Worm (Caenorhabditis elegans) whole organism, early embryonic: ENCODE measurements around the gene frpr-2.

ENCODE experiments used
- F13C5.2 ChIP-seq: sonication (generic microtip); optimal IDR thresholded peaks from 2 replicates; lab custom pipeline; 2017; ENCODE audit warnings: mild to moderate bottlenecking, missing genetic modification characterization, inconsistent platforms, missing compliant biosample characterization
- aly-1 ChIP-seq: sonication (generic microtip); optimal IDR thresholded peaks from 2 replicates; lab custom pipeline; 2016; ENCODE audit warnings: missing genetic modification characterization, missing compliant biosample characterization
- ama-1 ChIP-seq: fragments of 150-350 bp; optimal IDR thresholded peaks from 2 replicates; lab custom pipeline; 2014
- ceh-13 ChIP-seq: fragments of 200-800 bp; sonication (Bioruptor generic); optimal IDR thresholded peaks from 2 replicates; lab custom pipeline; 2018; ENCODE audit warnings: mild to moderate bottlenecking, missing genetic modification characterization, missing compliant biosample characterization
- ceh-36 ChIP-seq: sonication (generic microtip); optimal IDR thresholded peaks from 2 replicates; lab custom pipeline; 2016; ENCODE audit warnings: missing genetic modification characterization, inconsistent platforms, missing compliant biosample characterization
- ets-7 ChIP-seq: sonication (generic microtip); optimal IDR thresholded peaks from 2 replicates; lab custom pipeline; 2016; ENCODE audit warnings: missing genotype, missing genetic modification characterization, missing compliant biosample characterization
- hmbx-1 ChIP-seq: sonication (generic microtip); optimal IDR thresholded peaks from 2 replicates; lab custom pipeline; 2016; ENCODE audit warnings: mild to moderate bottlenecking, missing genetic modification characterization, missing compliant biosample characterization
- hmg-4 ChIP-seq: fragments of 200-800 bp; sonication (Bioruptor generic); optimal IDR thresholded peaks from 2 replicates; lab custom pipeline; 2018; ENCODE audit warnings: mild to moderate bottlenecking, missing genetic modification characterization, missing compliant biosample characterization
- scrt-1 ChIP-seq: fragments of 200-800 bp; sonication (Bioruptor generic); IDR thresholded peaks from 2 replicates; pipeline ENCODE4 v1.3.6; 2022; ENCODE audit warnings: missing genetic modification characterization, missing compliant biosample characterization
- sea-1 ChIP-seq: fragments of 200-800 bp; sonication (Bioruptor generic); conservative IDR thresholded peaks from 2 replicates; pipeline ENCODE4 v1.3.6; 2022; ENCODE audit warnings: missing genetic modification characterization, missing compliant biosample characterization
- tra-4 ChIP-seq: sonication (generic microtip); optimal IDR thresholded peaks from 2 replicates; lab custom pipeline; 2017; ENCODE audit warnings: missing genetic modification characterization, missing compliant biosample characterization

- TF ChIP-seq ets-7 (tag; lab: Kevin White, UChicago) (no peak), hmg-4 (GFP tag; lab: Kevin White, UChicago) (no peak), ceh-36 (tag; lab: Kevin White, UChicago) (no peak), F13C5.2 (tag; lab: Kevin White, UChicago) (no peak), aly-1 (tag; lab: Kevin White, UChicago) (no peak), ama-1 (lab: Kevin White, UChicago) (no peak), sea-1 (GFP tag; lab: Robert Waterston, UW) (no peak), tra-4 (no peak), ceh-13 (GFP tag; lab: Kevin White, UChicago) (no peak), hmbx-1 (tag; lab: Kevin White, UChicago) (no peak), scrt-1 (no peak)
These were observed 14.1 kb upstream of the frpr-2 start for ce11 chrX:12951175-12951574.
